Fruit fly (Drosophila melanogaster): ENCODE data around the gene Snoo.

dm6 chr2L:7849472-7849871, 134.5 kb downstream of the Snoo start:
- TF ChIP-seq Adf1 (GFP tag; IDR thresholded peaks at IDR 0.05) (no peak), zf30C (GFP tag; optimal IDR thresholded peaks at IDR 0.05) (no peak), btn (GFP tag; optimal IDR thresholded peaks at IDR 0.05) (no peak), CG8478 (optimal IDR thresholded peaks at IDR 0.05) (no peak), ash1 (GFP tag; optimal IDR thresholded peaks at IDR 0.05) (no peak), Lpt (GFP tag; optimal IDR thresholded peaks at IDR 0.05) (no peak), Hr78 (GFP tag; optimal IDR thresholded peaks at IDR 0.05) (no peak), zen2 (GFP tag; IDR thresholded peaks at IDR 0.05; ENCODE audit: partially characterized antibody) (no peak), CG31388 (GFP tag; optimal IDR thresholded peaks at IDR 0.05) (no peak), lola (GFP tag; optimal IDR thresholded peaks at IDR 0.05) (no peak), Camta (GFP tag; optimal IDR thresholded peaks at IDR 0.05) (no peak), CG6791 (GFP tag; IDR thresholded peaks at IDR 0.05; ENCODE audit: partially characterized antibody) (no peak)

Measured in whole organism, embryonic.